Worm (Caenorhabditis elegans): Measurements from ENCODE around the gene gpa-4.

ce11 chrIV:440509-440908, 39.0 kb downstream of the gpa-4 start, which contains the start of gene hum-8:
- TF ChIP-seq klf-2 (GFP tag; conservative IDR thresholded peaks at IDR 0.05) (no peak), med-1 (GFP tag; optimal IDR thresholded peaks at IDR 0.05; ENCODE audit: insufficient read depth) (no peak)

Data from whole organism, midembryonic.